Fruit fly (Drosophila melanogaster): ENCODE measurements around the gene CG3662.

DNA sequence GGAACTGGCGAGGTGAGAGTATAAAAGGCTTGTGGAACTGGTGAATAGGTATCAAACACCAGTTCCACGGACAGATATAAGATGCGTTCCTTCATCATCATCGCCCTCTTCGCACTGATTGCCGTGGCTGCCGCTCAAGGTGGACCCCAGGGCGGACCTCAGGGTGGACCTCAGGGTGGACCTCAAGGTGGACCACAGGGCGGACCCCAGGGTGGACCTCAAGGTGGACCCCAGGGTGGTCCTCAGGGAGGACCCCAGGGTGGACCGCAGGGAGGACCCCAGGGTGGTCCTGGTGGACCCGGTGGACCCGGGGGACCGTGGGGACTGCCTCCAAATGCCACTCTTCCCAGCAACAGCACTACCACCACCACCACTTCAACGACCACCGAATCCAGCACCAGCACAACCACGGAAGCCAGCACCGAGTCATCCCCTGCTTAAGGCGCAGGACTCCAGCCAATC lies 41.9 kb upstream of the CG3662 start, which contains the start of gene CG13947:
- TF ChIP-seq Myc (optimal IDR thresholded peaks at IDR 0.05) (no peak), Sin3A (optimal IDR thresholded peaks at IDR 0.05) (no peak), insv (optimal IDR thresholded peaks at IDR 0.05) (no peak)

All from Kc167 (cell line).